Fruit fly (Drosophila melanogaster): ENCODE data around the gene CG15439.

CG15439 gene

dm6 chr2L:4452798-4453197, at the start of gene CG15439:
TSS of gene CG15439 (minus strand) at chr2L:4453038.
- no peak for TF ChIP-seq noc (tag; optimal IDR thresholded peaks at IDR 0.05)

dm6 chr2L:4477978-4478377, 25.1 kb upstream of the CG15439 start:
- no peak for TF ChIP-seq noc (tag; optimal IDR thresholded peaks at IDR 0.05)

dm6 chr2L:4476672-4477273, 23.9 kb upstream of the CG15439 start, which contains the start of gene ine:
TSS of gene ine (minus strand) at chr2L:4477022.
- TF ChIP-seq noc (tag; optimal IDR thresholded peaks at IDR 0.05), result peak; percentile 2

dm6 chr2L:4475422-4475821, 22.6 kb upstream of the CG15439 start:
- TF ChIP-seq noc (tag; optimal IDR thresholded peaks at IDR 0.05), result peak; percentile 78

dm6 chr2L:4464946-4465345, 12.1 kb upstream of the CG15439 start, which contains the start of gene FIG4:
TSS of gene FIG4 (plus strand) at chr2L:4465174.
- TF ChIP-seq noc (tag; optimal IDR thresholded peaks at IDR 0.05), result no peak

dm6 chr2L:4463323-4463722, 10.5 kb upstream of the CG15439 start, which contains the start of the genes CG15443 and Paris:
TSS of gene CG15443 (minus strand) at chr2L:4463447.
TSS of gene Paris (plus strand) at chr2L:4463611.
- TF ChIP-seq noc (tag; optimal IDR thresholded peaks at IDR 0.05), result no peak

dm6 chr2L:4459543-4459942, 6.7 kb upstream of the CG15439 start, which contains the start of the genes mRpL27 and CG15435:
TSS of gene mRpL27 (minus strand) at chr2L:4459638.
TSS of gene CG15435 (plus strand) at chr2L:4459729.
- TF ChIP-seq noc (tag; optimal IDR thresholded peaks at IDR 0.05), result peak; percentile 56

- peak; percentile 45 for TF ChIP-seq noc (tag; optimal IDR thresholded peaks at IDR 0.05)
Observed at dm6 chr2L:4458119-4459056, 5.5 kb upstream of the CG15439 start, which contains the start of gene RpL27A. TSS of gene RpL27A (minus strand) at chr2L:4458364.

- no peak for TF ChIP-seq noc (tag; optimal IDR thresholded peaks at IDR 0.05)
Observed at dm6 chr2L:4456539-4456994, 3.7 kb upstream of the CG15439 start, which contains the start of gene Gs1l. TSS of gene Gs1l (minus strand) at chr2L:4456807.

- no peak for TF ChIP-seq noc (tag; optimal IDR thresholded peaks at IDR 0.05)
Observed at dm6 chr2L:4454009-4454689, 1.3 kb upstream of the CG15439 start, which contains the start of the genes Secp43 and ND-B8. TSS of gene Secp43 (minus strand) at chr2L:4454453. TSS of gene ND-B8 (plus strand) at chr2L:4454626.

dm6 chr2L:4448582-4449016, 4.2 kb downstream of the CG15439 start, which contains the start of gene MFS18:
TSS of gene MFS18 (minus strand) at chr2L:4448635.
- TF ChIP-seq noc (tag; optimal IDR thresholded peaks at IDR 0.05), result peak; percentile 91

- no peak for TF ChIP-seq noc (tag; optimal IDR thresholded peaks at IDR 0.05)
Observed at dm6 chr2L:4444457-4444856, 8.4 kb downstream of the CG15439 start, which contains the start of the genes morgue and Elp3. TSS of gene morgue (minus strand) at chr2L:4444680. TSS of gene Elp3 (plus strand) at chr2L:4444732.

- no peak for TF ChIP-seq noc (tag; optimal IDR thresholded peaks at IDR 0.05)
Observed at dm6 chr2L:4442010-4442587, 10.7 kb downstream of the CG15439 start, which contains the start of the genes Sfp24F and CG15432. TSS of gene Sfp24F (minus strand) at chr2L:4442060. TSS of gene CG15432 (plus strand) at chr2L:4442320.

dm6 chr2L:4440881-4441737, 11.7 kb downstream of the CG15439 start, which contains the start of gene CG15431:
TSS of gene CG15431 (minus strand) at chr2L:4441282.
- no peak for TF ChIP-seq noc (tag; optimal IDR thresholded peaks at IDR 0.05)

Measured in whole organism, larva.